Worm (Caenorhabditis elegans): Measurements from ENCODE around the gene bed-2.
A peak's percentile ranks its signal among the peaks of the same experiment; 100 is the strongest.

bed-2 gene

ce11 chrIII:11444796-11445386 is 25.7 kb downstream of the bed-2 start (continued):
- peak; percentile 41 for TF ChIP-seq nhr-21 (tag; optimal IDR thresholded peaks at IDR 0.05)
- TF ChIP-seq sma-3 (GFP tag; optimal IDR thresholded peaks at IDR 0.05), result peak; percentile 59
- TF ChIP-seq nhr-23 (tag; optimal IDR thresholded peaks at IDR 0.05), result no peak
- TF ChIP-seq ZK546.5 (tag; optimal IDR thresholded peaks at IDR 0.05), result no peak

DNA sequence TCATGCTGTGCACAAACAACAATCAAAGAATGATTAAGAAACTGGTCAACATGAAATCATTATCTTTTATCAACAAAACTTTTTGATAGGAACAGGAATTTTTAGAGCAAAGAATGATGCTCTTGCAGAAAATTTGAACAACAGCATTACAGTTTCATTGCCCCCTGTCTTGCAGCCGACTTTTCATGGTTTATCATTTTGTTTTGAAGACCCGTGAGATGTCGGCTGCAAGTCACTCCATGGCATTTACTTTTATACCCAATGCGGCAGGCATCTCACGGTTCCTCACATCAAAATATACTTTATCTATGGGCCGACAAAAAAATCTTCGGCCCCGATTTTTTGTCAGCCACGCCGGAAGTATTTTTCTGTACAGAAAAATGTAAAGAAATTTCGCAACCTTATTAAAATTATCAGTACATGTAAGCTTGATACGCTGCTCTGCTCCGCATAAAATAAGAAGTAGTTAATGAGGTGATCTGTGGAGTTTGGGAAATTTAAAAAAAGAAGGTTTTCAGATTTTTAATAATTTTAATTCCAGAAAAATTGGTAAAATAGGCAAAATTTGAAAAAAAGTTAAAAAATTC is 27.1 kb downstream of the bed-2 start:
- peak; percentile 18 for TF ChIP-seq snpc-4 (tag; optimal IDR thresholded peaks at IDR 0.05)
- no peak for TF ChIP-seq sem-4 (tag; optimal IDR thresholded peaks at IDR 0.05)

ce11 chrIII:11442556-11442955 is 28.1 kb downstream of the bed-2 start, which contains the start of gene sbp-1:
TSS of gene sbp-1 (minus strand) at chrIII:11442566.
- no peak for TF ChIP-seq elt-1 (tag; optimal IDR thresholded peaks at IDR 0.05)
- peak; percentile 55 for TF ChIP-seq fos-1 (tag; optimal IDR thresholded peaks at IDR 0.05)

DNA sequence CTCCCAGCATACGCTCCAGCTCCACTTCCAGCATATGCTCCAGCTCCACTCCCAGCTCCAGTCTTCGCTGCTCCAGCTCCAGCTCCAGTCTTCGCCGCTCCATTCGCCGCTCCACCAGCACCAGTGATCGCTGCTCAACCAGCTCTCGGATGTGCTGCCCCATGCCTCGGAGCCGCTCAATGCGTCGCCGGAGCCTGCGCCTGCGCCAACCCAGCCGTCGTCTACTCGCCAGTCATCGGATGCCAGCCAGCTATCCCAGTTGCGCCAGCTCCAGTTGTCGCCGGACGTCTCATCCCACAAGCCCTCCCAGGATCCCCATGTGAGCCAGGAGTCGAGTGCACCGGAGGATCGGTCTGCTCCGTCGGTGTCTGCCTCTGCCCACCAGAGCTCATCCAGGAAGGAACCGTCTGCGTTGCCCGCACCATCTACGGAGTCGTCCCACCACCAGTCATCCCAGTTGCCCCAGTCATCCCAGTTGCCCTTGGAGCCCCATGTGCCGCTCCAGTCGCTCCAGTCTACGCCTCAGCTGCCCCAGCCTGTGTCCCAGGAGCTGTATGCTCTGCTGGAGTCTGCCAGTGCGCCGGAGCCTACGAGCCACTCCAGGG is 43.0 kb downstream of the bed-2 start:
- TF ChIP-seq lin-39 (tag; optimal IDR thresholded peaks at IDR 0.05) (no peak), snpc-4 (tag; optimal IDR thresholded peaks at IDR 0.05) (no peak), ztf-4 (tag; optimal IDR thresholded peaks at IDR 0.05) (no peak), crh-2 (tag; optimal IDR thresholded peaks at IDR 0.05) (no peak)

- no peak for TF ChIP-seq unc-39 (tag; optimal IDR thresholded peaks at IDR 0.05)
- no peak for TF ChIP-seq R02D3.7 (tag; optimal IDR thresholded peaks at IDR 0.05)
- no peak for TF ChIP-seq Y55F3AM.14 (GFP tag; optimal IDR thresholded peaks at IDR 0.05)
- TF ChIP-seq nhr-129 (tag; optimal IDR thresholded peaks at IDR 0.05), result no peak
- no peak for TF ChIP-seq unc-55 (GFP tag; optimal IDR thresholded peaks at IDR 0.05)
- no peak for TF ChIP-seq lsy-2 (tag; optimal IDR thresholded peaks at IDR 0.05)
- TF ChIP-seq mdl-1 (tag; optimal IDR thresholded peaks at IDR 0.05), result no peak
- TF ChIP-seq ztf-1 (GFP tag; conservative IDR thresholded peaks at IDR 0.05), result no peak
- no peak for TF ChIP-seq crh-2 (tag; optimal IDR thresholded peaks at IDR 0.05)
- TF ChIP-seq snpc-4 (tag; optimal IDR thresholded peaks at IDR 0.05), result no peak
- no peak for TF ChIP-seq unc-62 (GFP tag; optimal IDR thresholded peaks at IDR 0.05)
- no peak for TF ChIP-seq nhr-25 (tag; optimal IDR thresholded peaks at IDR 0.05)
- no peak for TF ChIP-seq lin-13 (GFP tag; optimal IDR thresholded peaks at IDR 0.05)
- TF ChIP-seq sma-9 (GFP tag; optimal IDR thresholded peaks at IDR 0.05), result no peak
- no peak for TF ChIP-seq sma-9 (tag; optimal IDR thresholded peaks at IDR 0.05)
- TF ChIP-seq nhr-12 (tag; optimal IDR thresholded peaks at IDR 0.05), result no peak
- no peak for TF ChIP-seq elt-3 (tag; optimal IDR thresholded peaks at IDR 0.05)
- no peak for TF ChIP-seq fos-1 (tag; optimal IDR thresholded peaks at IDR 0.05)
- TF ChIP-seq zag-1 (tag; optimal IDR thresholded peaks at IDR 0.05), result no peak
- TF ChIP-seq nhr-21 (tag; optimal IDR thresholded peaks at IDR 0.05), result no peak
- no peak for TF ChIP-seq lin-11 (tag; optimal IDR thresholded peaks at IDR 0.05)
These were observed 43.7 kb downstream of the bed-2 start, which contains the start of gene idpc-1 for ce11 chrIII:11426906-11427305. TSS of gene idpc-1 (plus strand) at chrIII:11427206.

ce11 chrIII:11424815-11425214 is 45.8 kb downstream of the bed-2 start:
- TF ChIP-seq mbf-1 (tag; optimal IDR thresholded peaks at IDR 0.05) (no peak), skn-1 (tag; optimal IDR thresholded peaks at IDR 0.05) (no peak), lin-11 (tag; optimal IDR thresholded peaks at IDR 0.05) (no peak), nhr-12 (tag; optimal IDR thresholded peaks at IDR 0.05) (no peak), sma-3 (GFP tag; optimal IDR thresholded peaks at IDR 0.05) (no peak), egl-27 (tag; optimal IDR thresholded peaks at IDR 0.05) (no peak), nhr-25 (tag; optimal IDR thresholded peaks at IDR 0.05) (no peak)
